Worm (Caenorhabditis elegans): ENCODE results near the gene str-61.
"Not testable (repeated sequence)": the region's sequence is repeated elsewhere in the genome, so short reads cannot be mapped to it uniquely, and the experiment has no call there.

- TF ChIP-seq ama-1 (optimal IDR thresholded peaks at IDR 0.05); nfya-1 (tag; optimal IDR thresholded peaks at IDR 0.05); elt-2 (tag; optimal IDR thresholded peaks at IDR 0.05); fax-1 (tag; optimal IDR thresholded peaks at IDR 0.05); fkh-10 (GFP tag; optimal IDR thresholded peaks at IDR 0.05); ets-4 (tag; optimal IDR thresholded peaks at IDR 0.05); nhr-11 (tag; optimal IDR thresholded peaks at IDR 0.05); pqm-1 (tag; optimal IDR thresholded peaks at IDR 0.05); ceh-34 (tag; optimal IDR thresholded peaks at IDR 0.05); ceh-22 (tag; optimal IDR thresholded peaks at IDR 0.05); lim-6 (tag; optimal IDR thresholded peaks at IDR 0.05); pag-3 (tag; optimal IDR thresholded peaks at IDR 0.05; ENCODE audit: borderline replicate concordance); ceh-24 (tag; optimal IDR thresholded peaks at IDR 0.05): not testable (repeated sequence)
Observed at ce11 chrV:16649200-16649599, 21.9 kb downstream of the str-61 start, which contains the start of gene W06G6.11.
